Worm (Caenorhabditis elegans): ENCODE measurements around the gene F45D3.3.

ce11 chrV:12554172-12555031, 4.2 kb upstream of the F45D3.3 start:
- TF ChIP-seq unc-62 (GFP tag; optimal IDR thresholded peaks at IDR 0.05): no peak
- no peak for TF ChIP-seq nhr-76 (tag; optimal IDR thresholded peaks at IDR 0.05)
- TF ChIP-seq ceh-8 (GFP tag; optimal IDR thresholded peaks at IDR 0.05): no peak
- no peak for TF ChIP-seq swsn-7 (tag; optimal IDR thresholded peaks at IDR 0.05)
- TF ChIP-seq xbp-1 (tag; optimal IDR thresholded peaks at IDR 0.05): no peak
- no peak for TF ChIP-seq sptf-1 (tag; optimal IDR thresholded peaks at IDR 0.05)
- no peak for TF ChIP-seq ces-1 (GFP tag; optimal IDR thresholded peaks at IDR 0.05)
- no peak for TF ChIP-seq pag-3 (tag; optimal IDR thresholded peaks at IDR 0.05; ENCODE audit: borderline replicate concordance, insufficient read depth)

Measured in whole organism, L1 larva.